Worm (Caenorhabditis elegans): ENCODE measurements around the gene srd-16.

DNA sequence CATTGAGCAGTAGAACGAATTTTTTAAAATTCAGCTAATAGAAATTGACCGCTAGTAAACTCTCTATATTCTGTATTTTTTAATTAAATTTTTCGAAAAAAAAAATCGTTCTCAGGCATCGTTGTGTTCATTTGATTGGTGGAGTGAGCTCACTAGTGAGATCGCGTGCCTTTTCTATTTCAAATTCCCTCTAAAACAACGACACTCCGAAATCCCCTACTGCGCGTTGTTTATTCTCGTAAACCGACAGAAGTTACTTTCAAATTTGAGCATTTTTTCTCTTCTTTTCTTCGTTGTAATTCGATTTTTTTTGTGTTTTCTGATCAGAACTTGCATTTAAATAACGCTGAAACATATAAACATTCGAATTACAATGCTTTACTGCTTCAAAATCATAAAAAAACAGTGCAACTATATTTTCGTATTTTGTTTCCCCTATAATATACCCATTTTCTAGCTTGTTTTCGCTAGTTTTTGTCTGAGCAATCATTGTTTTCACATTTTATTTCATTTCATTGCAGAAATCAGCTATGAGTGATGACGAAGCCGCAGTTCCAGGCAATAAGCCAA, 39.7 kb upstream of the srd-16 start, which contains the start of gene syf-3:
- TF ChIP-seq dao-5 (tag; optimal IDR thresholded peaks at IDR 0.05): no peak
- TF ChIP-seq him-1 (tag; optimal IDR thresholded peaks at IDR 0.05): no peak
- no peak for TF ChIP-seq W03F9.2 (tag; optimal IDR thresholded peaks at IDR 0.05)
